Fruit fly (Drosophila melanogaster): ENCODE measurements around the gene CG1316.

CG1316 gene

dm6 chr3L:4292120-4292697 is 8.6 kb downstream of the CG1316 start, which contains the start of the genes CG15012 and Fdx2 (continued):
- TF ChIP-seq fd64A (GFP tag; optimal IDR thresholded peaks at IDR 0.05) (no peak), lab (GFP tag; optimal IDR thresholded peaks at IDR 0.05) (no peak), gem (tag; optimal IDR thresholded peaks at IDR 0.05) (no peak), CG17568 (GFP tag; optimal IDR thresholded peaks at IDR 0.05) (no peak), Sry-δ (GFP tag; optimal IDR thresholded peaks at IDR 0.05) (peak; percentile 50), CG10543 (GFP tag; optimal IDR thresholded peaks at IDR 0.05) (no peak), Med (GFP tag) (peak; percentile 88), CoRest (tag; optimal IDR thresholded peaks at IDR 0.05) (peak; percentile 54), eyg (GFP tag; optimal IDR thresholded peaks at IDR 0.05) (peak; percentile 9), Bdp1 (GFP tag; optimal IDR thresholded peaks at IDR 0.05) (no peak), Dip2 (GFP tag; IDR thresholded peaks at IDR 0.05) (no peak), CG1602 (GFP tag; optimal IDR thresholded peaks at IDR 0.05) (no peak), ERR (GFP tag; optimal IDR thresholded peaks at IDR 0.05) (no peak), Jarid2 (GFP tag; optimal IDR thresholded peaks at IDR 0.05) (no peak), tin (GFP tag; optimal IDR thresholded peaks at IDR 0.05) (no peak), CG6254 (GFP tag; optimal IDR thresholded peaks at IDR 0.05) (no peak), CG1832 (GFP tag; optimal IDR thresholded peaks at IDR 0.05) (no peak), p53 (GFP tag; optimal IDR thresholded peaks at IDR 0.05) (peak; percentile 7), CG4282 (GFP tag; optimal IDR thresholded peaks at IDR 0.05) (no peak), CG10209 (GFP tag; optimal IDR thresholded peaks at IDR 0.05) (no peak), CG10959 (GFP tag; IDR thresholded peaks at IDR 0.05) (no peak), pb (GFP tag; optimal IDR thresholded peaks at IDR 0.05) (no peak), CG10321 (GFP tag; IDR thresholded peaks at IDR 0.05) (no peak), CG42726 (GFP tag; IDR thresholded peaks at IDR 0.05; ENCODE audit: partially characterized antibody) (no peak), pum (GFP tag; optimal IDR thresholded peaks at IDR 0.05) (peak; percentile 11), br (optimal IDR thresholded peaks at IDR 0.05) (no peak), GATAe (GFP tag; conservative IDR thresholded peaks at IDR 0.05) (no peak), CG30403 (GFP tag; optimal IDR thresholded peaks at IDR 0.05) (no peak), Doc2 (GFP tag; IDR thresholded peaks at IDR 0.05) (no peak), CG15011 (GFP tag; optimal IDR thresholded peaks at IDR 0.05) (no peak), CG1024 (GFP tag; IDR thresholded peaks at IDR 0.05) (no peak), CG9727 (GFP tag; optimal IDR thresholded peaks at IDR 0.05) (no peak), CG33213 (GFP tag; optimal IDR thresholded peaks at IDR 0.05) (peak; percentile 61), CG4360 (GFP tag; IDR thresholded peaks at IDR 0.05) (peak; percentile 32; the same call in 1 of the 2 replicates), CG16863 (GFP tag; optimal IDR thresholded peaks at IDR 0.05) (no peak), CG18619 (GFP tag; optimal IDR thresholded peaks at IDR 0.05) (no peak), CG11085 (GFP tag; IDR thresholded peaks at IDR 0.05) (no peak), gcm (GFP tag; optimal IDR thresholded peaks at IDR 0.05) (no peak), pita (GFP tag; optimal IDR thresholded peaks at IDR 0.05) (no peak), en (GFP tag; optimal IDR thresholded peaks at IDR 0.05) (no peak), sr (GFP tag; IDR thresholded peaks at IDR 0.05) (no peak), grn (GFP tag; optimal IDR thresholded peaks at IDR 0.05) (no peak), CG17612 (GFP tag; IDR thresholded peaks at IDR 0.05) (no peak), CG10979 (tag; optimal IDR thresholded peaks at IDR 0.05) (no peak), dati (GFP tag; IDR thresholded peaks at IDR 0.05) (no peak), D (optimal IDR thresholded peaks at IDR 0.05) (no peak), D (GFP tag; optimal IDR thresholded peaks at IDR 0.05) (no peak), Poxn (GFP tag; IDR thresholded peaks at IDR 0.05) (no peak), CG17802 (tag; optimal IDR thresholded peaks at IDR 0.05) (peak; percentile 88), repo (GFP tag; optimal IDR thresholded peaks at IDR 0.05) (no peak), tx (GFP tag; optimal IDR thresholded peaks at IDR 0.05) (peak; percentile 26), CG11504 (tag; optimal IDR thresholded peaks at IDR 0.05) (no peak)
